Worm (Caenorhabditis elegans): Measurements from ENCODE around the gene T12E12.6.

DNA sequence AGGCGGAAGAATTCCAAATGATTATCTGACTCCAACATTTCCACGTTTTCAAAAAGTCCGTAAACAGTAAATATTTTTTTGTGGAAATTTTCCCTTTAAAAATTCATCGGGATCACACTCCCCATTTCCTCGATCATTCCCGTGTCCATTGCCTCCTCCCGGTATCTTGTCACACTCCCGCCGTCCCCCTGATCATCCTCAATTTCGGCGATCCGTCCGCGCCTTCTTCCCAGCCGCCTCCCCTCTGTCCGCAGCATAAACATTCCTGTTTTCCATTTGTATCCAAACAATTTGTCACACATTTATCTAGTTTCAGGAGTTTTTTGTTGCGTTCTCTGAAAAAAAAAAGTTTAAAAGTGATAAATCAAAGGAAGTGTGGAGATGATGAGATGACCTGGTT lies 19.0 kb upstream of the T12E12.6 start:
- TF ChIP-seq lin-13 (GFP tag; optimal IDR thresholded peaks at IDR 0.05) (no peak), rnt-1 (tag; optimal IDR thresholded peaks at IDR 0.05) (no peak), tlp-1 (tag; optimal IDR thresholded peaks at IDR 0.05) (no peak), lsy-2 (tag; optimal IDR thresholded peaks at IDR 0.05) (no peak), unc-62 (GFP tag; optimal IDR thresholded peaks at IDR 0.05) (no peak)

All from whole organism, L1 larva.